Fruit fly (Drosophila melanogaster): ENCODE data around the gene CG5623.

dm6 chr3R:15779505-15779904 is 12.3 kb upstream of the CG5623 start, which contains the start of gene CG5614:
- TF ChIP-seq lab (GFP tag; optimal IDR thresholded peaks at IDR 0.05) (no peak), Dfd (GFP tag; optimal IDR thresholded peaks at IDR 0.05) (no peak), ranshi (GFP tag; IDR thresholded peaks at IDR 0.05) (no peak), CG4820 (GFP tag; optimal IDR thresholded peaks at IDR 0.05) (no peak), Taf1 (GFP tag; IDR thresholded peaks at IDR 0.05) (no peak), jumu (GFP tag; optimal IDR thresholded peaks at IDR 0.05) (no peak), otp (GFP tag; IDR thresholded peaks at IDR 0.05) (no peak), CG4328 (GFP tag; optimal IDR thresholded peaks at IDR 0.05) (no peak), Oaz (GFP tag; IDR thresholded peaks at IDR 0.05) (no peak), CG9876 (GFP tag; optimal IDR thresholded peaks at IDR 0.05) (no peak), Eip74EF (GFP tag; optimal IDR thresholded peaks at IDR 0.05) (no peak), CG11247 (GFP tag; IDR thresholded peaks at IDR 0.05) (no peak)

Data from whole organism, embryonic.